Fruit fly (Drosophila melanogaster): ENCODE measurements around the gene CG4678.

dm6 chrX:16730791-16731190, 34.9 kb downstream of the CG4678 start, which contains the start of gene TwdlX:
- TF ChIP-seq CG16779 (tag; optimal IDR thresholded peaks at IDR 0.05) (no peak), acj6 (GFP tag; optimal IDR thresholded peaks at IDR 0.05) (no peak), CG1621 (tag; optimal IDR thresholded peaks at IDR 0.05) (no peak), Ets96B (tag; optimal IDR thresholded peaks at IDR 0.05) (no peak), Blimp-1 (GFP tag; optimal IDR thresholded peaks at IDR 0.05) (no peak)
